Fruit fly (Drosophila melanogaster) whole organism, embryonic: ENCODE data around the gene Galphai.

ENCODE experiments used
- Ada2b ChIP-seq: fragments of 200-800 bp; sonication (Bioruptor generic); IDR thresholded peaks from 2 replicates; pipeline ENCODE4 v1.3.6; 2022; ENCODE audit warnings: missing biosample characterization, missing genetic modification characterization
- CG12391 ChIP-seq: fragments of 200-800 bp; sonication (Bioruptor generic); optimal IDR thresholded peaks from 3 replicates; lab custom pipeline; 2018; ENCODE audit warnings: missing biosample characterization, mild to moderate bottlenecking, missing genetic modification characterization, moderate library complexity
- CG12659 ChIP-seq: fragments of 200-800 bp; sonication (Bioruptor generic); optimal IDR thresholded peaks from 3 replicates; lab custom pipeline; 2017; ENCODE audit warnings: mild to moderate bottlenecking, missing biosample characterization, missing genetic modification reagents, missing genetic modification characterization
- CG13287 ChIP-seq: fragments of 200-800 bp; sonication (Bioruptor generic); IDR thresholded peaks from 2 replicates; pipeline ENCODE4 v1.3.6; 2022; ENCODE audit warnings: missing biosample characterization, missing genetic modification characterization; ENCODE audit not compliant: partially characterized antibody
- CG13624 ChIP-seq: fragments of 200-800 bp; sonication (Bioruptor generic); optimal IDR thresholded peaks from 2 replicates; lab custom pipeline; 2016; ENCODE audit warnings: missing biosample characterization, missing genetic modification characterization
- CG13894 ChIP-seq: fragments of 200-800 bp; sonication (Bioruptor generic); optimal IDR thresholded peaks from 3 replicates; lab custom pipeline; 2018; ENCODE audit warnings: missing biosample characterization, mild to moderate bottlenecking, missing genetic modification characterization, moderate library complexity
- CG14710 ChIP-seq: fragments of 200-800 bp; sonication (Bioruptor generic); optimal IDR thresholded peaks from 3 replicates; lab custom pipeline; 2019; ENCODE audit warnings: missing biosample characterization, mild to moderate bottlenecking, missing genetic modification characterization, moderate library complexity
- CG14965 ChIP-seq: fragments of 200-800 bp; sonication (Bioruptor generic); optimal IDR thresholded peaks from 2 replicates; lab custom pipeline; 2016; ENCODE audit warnings: missing biosample characterization, missing genetic modification characterization, borderline replicate concordance
- CG1529 ChIP-seq: fragments of 200-800 bp; sonication (Bioruptor generic); optimal IDR thresholded peaks from 3 replicates; lab custom pipeline; 2018; ENCODE audit warnings: missing biosample characterization, missing genetic modification characterization
- CG16813 ChIP-seq: fragments of 200-800 bp; sonication (Bioruptor generic); IDR thresholded peaks from 3 replicates; pipeline ENCODE4 v1.3.6; 2022; ENCODE audit warnings: missing biosample characterization, missing genetic modification characterization; ENCODE audit not compliant: partially characterized antibody
- CG17359 ChIP-seq: fragments of 200-800 bp; sonication (Bioruptor generic); optimal IDR thresholded peaks from 3 replicates; lab custom pipeline; 2018; ENCODE audit warnings: missing biosample characterization, mild to moderate bottlenecking, missing genetic modification characterization, moderate library complexity
- CG18599 ChIP-seq: fragments of 200-800 bp; sonication (Bioruptor generic); optimal IDR thresholded peaks from 3 replicates; lab custom pipeline; 2017; ENCODE audit warnings: missing biosample characterization, missing genetic modification characterization, mild to moderate bottlenecking, moderate library complexity, missing genetic modification reagents
- CG2116 ChIP-seq: fragments of 200-800 bp; sonication (Bioruptor generic); optimal IDR thresholded peaks from 3 replicates; lab custom pipeline; 2018; ENCODE audit warnings: missing biosample characterization, mild to moderate bottlenecking, missing genetic modification characterization
- CG2712 ChIP-seq: fragments of 200-800 bp; optimal IDR thresholded peaks from 3 replicates; lab custom pipeline; 2019; ENCODE audit warnings: missing biosample characterization, mild to moderate bottlenecking, missing genetic modification characterization, moderate library complexity
- CG31441 ChIP-seq: fragments of 200-800 bp; sonication (Bioruptor generic); IDR thresholded peaks from 2 replicates; pipeline ENCODE4 v1.3.6; 2022; ENCODE audit warnings: missing biosample characterization, missing genetic modification characterization
- CG32767 ChIP-seq: fragments of 200-800 bp; sonication (Bioruptor generic); IDR thresholded peaks from 2 replicates; pipeline ENCODE4 v1.3.6; 2022; ENCODE audit warnings: missing biosample characterization, missing genetic modification characterization
- CG34224 ChIP-seq: fragments of 200-800 bp; sonication (Bioruptor generic); IDR thresholded peaks from 3 replicates; pipeline ENCODE4 v1.3.6; 2022; ENCODE audit warnings: missing biosample characterization, missing genetic modification characterization; ENCODE audit not compliant: partially characterized antibody
- CG34376 ChIP-seq: fragments of 200-800 bp; sonication (Bioruptor generic); optimal IDR thresholded peaks from 2 replicates; lab custom pipeline; 2018; ENCODE audit warnings: missing biosample characterization, mild to moderate bottlenecking, missing genetic modification characterization
- CG43689 ChIP-seq: fragments of 200-800 bp; sonication (Bioruptor generic); IDR thresholded peaks from 2 replicates; pipeline ENCODE4 v1.3.6; 2022; ENCODE audit warnings: missing biosample characterization, missing genetic modification characterization
- CG4617 ChIP-seq: fragments of 200-800 bp; sonication (Bioruptor generic); optimal IDR thresholded peaks from 3 replicates; lab custom pipeline; 2016; ENCODE audit warnings: missing biosample characterization, missing genetic modification characterization, borderline replicate concordance
- CG5953 ChIP-seq: fragments of 200-800 bp; sonication (Bioruptor generic); IDR thresholded peaks from 2 replicates; pipeline ENCODE4 v1.3.6; 2022; ENCODE audit warnings: missing biosample characterization, missing genetic modification characterization
- CG6272 ChIP-seq: fragments of 200-800 bp; sonication (Bioruptor generic); IDR thresholded peaks from 2 replicates; pipeline ENCODE4 v1.3.6; 2022; ENCODE audit warnings: missing biosample characterization, missing genetic modification characterization
- CG9437 ChIP-seq: fragments of 200-800 bp; sonication (Bioruptor generic); optimal IDR thresholded peaks from 2 replicates; lab custom pipeline; 2018; ENCODE audit warnings: missing biosample characterization, mild to moderate bottlenecking, missing genetic modification characterization
- CG9727 ChIP-seq: fragments of 200-800 bp; sonication (Bioruptor generic); optimal IDR thresholded peaks from 3 replicates; lab custom pipeline; 2017; ENCODE audit warnings: missing biosample characterization, mild to moderate bottlenecking, missing genetic modification characterization
- Dp ChIP-seq: fragments of 200-800 bp; sonication (Bioruptor generic); optimal IDR thresholded peaks from 2 replicates; lab custom pipeline; 2018; ENCODE audit warnings: missing biosample characterization, mild to moderate bottlenecking, missing genetic modification characterization, moderate library complexity
- Elba2 ChIP-seq: fragments of 200-800 bp; sonication (Bioruptor generic); optimal IDR thresholded peaks from 3 replicates; lab custom pipeline; 2016; ENCODE audit warnings: missing biosample characterization, missing genetic modification characterization
- Fer1 ChIP-seq: fragments of 200-800 bp; sonication (Bioruptor generic); optimal IDR thresholded peaks from 2 replicates; lab custom pipeline; 2017; ENCODE audit warnings: missing biosample characterization, mild to moderate bottlenecking, missing genetic modification characterization
- Fer2 ChIP-seq: fragments of 200-800 bp; sonication (Bioruptor generic); optimal IDR thresholded peaks from 2 replicates; lab custom pipeline; 2018; ENCODE audit warnings: missing biosample characterization, mild to moderate bottlenecking, missing genetic modification characterization, moderate library complexity
- Hr51 ChIP-seq, 2 experiments: fragments of 200-800 bp; sonication (Bioruptor generic); optimal IDR thresholded peaks; 2 replicates in 1 of 2; 3 replicates in 1 of 2; lab custom pipeline; 2016 to 2018; ENCODE audit warnings: missing biosample characterization in 2 of 2, missing genetic modification characterization in 2 of 2, mild to moderate bottlenecking in 1 of 2, moderate library complexity in 1 of 2
- MBD-R2 ChIP-seq: fragments of 200-800 bp; sonication (Bioruptor generic); IDR thresholded peaks from 2 replicates; pipeline ENCODE4 v1.3.6; 2022; ENCODE audit warnings: missing biosample characterization, missing genetic modification characterization
- Nf-YC ChIP-seq: fragments of 200-800 bp; optimal IDR thresholded peaks from 3 replicates; lab custom pipeline; 2019; ENCODE audit warnings: missing biosample characterization, mild to moderate bottlenecking, missing genetic modification characterization, moderate library complexity
- Xbp1 ChIP-seq: fragments of 200-800 bp; sonication (Bioruptor generic); optimal IDR thresholded peaks from 3 replicates; lab custom pipeline; 2016; ENCODE audit warnings: missing biosample characterization, mild to moderate bottlenecking, missing genetic modification characterization
- YL-1 ChIP-seq: fragments of 200-800 bp; sonication (Bioruptor generic); optimal IDR thresholded peaks from 3 replicates; lab custom pipeline; 2017; ENCODE audit warnings: missing biosample characterization, mild to moderate bottlenecking, missing genetic modification characterization
- cas ChIP-seq: fragments of 200-800 bp; sonication (Bioruptor generic); IDR thresholded peaks from 2 replicates; pipeline ENCODE4 v1.3.6; 2022; ENCODE audit warnings: missing biosample characterization, missing genetic modification characterization
- chm ChIP-seq: fragments of 200-800 bp; sonication (Bioruptor generic); IDR thresholded peaks from 2 replicates; pipeline ENCODE4 v1.3.6; 2022; ENCODE audit warnings: missing biosample characterization, missing genetic modification characterization
- chn ChIP-seq: fragments of 200-800 bp; sonication (Bioruptor generic); optimal IDR thresholded peaks from 2 replicates; lab custom pipeline; 2016; ENCODE audit warnings: missing biosample characterization, missing genetic modification characterization
- corto ChIP-seq: fragments of 200-800 bp; sonication (Bioruptor generic); optimal IDR thresholded peaks from 2 replicates; lab custom pipeline; 2016; ENCODE audit warnings: missing biosample characterization, mild to moderate bottlenecking, missing genetic modification characterization, moderate library complexity
- exex ChIP-seq: fragments of 200-800 bp; sonication (Bioruptor generic); optimal IDR thresholded peaks from 4 replicates; lab custom pipeline; 2018; ENCODE audit warnings: missing biosample characterization, mild to moderate bottlenecking, missing genetic modification characterization, moderate library complexity
- fd96Cb ChIP-seq: fragments of 200-800 bp; sonication (Bioruptor generic); optimal IDR thresholded peaks from 2 replicates; lab custom pipeline; 2018; ENCODE audit warnings: missing biosample characterization, mild to moderate bottlenecking, missing genetic modification characterization, moderate library complexity
- grn ChIP-seq: fragments of 200-800 bp; sonication (Bioruptor generic); optimal IDR thresholded peaks from 3 replicates; lab custom pipeline; 2017; ENCODE audit warnings: missing biosample characterization, missing genetic modification characterization
- mam ChIP-seq: fragments of 200-800 bp; sonication (Bioruptor generic); optimal IDR thresholded peaks from 3 replicates; lab custom pipeline; 2016; ENCODE audit warnings: missing biosample characterization, missing genetic modification characterization
- nau ChIP-seq: fragments of 200-800 bp; sonication (Bioruptor generic); optimal IDR thresholded peaks from 3 replicates; lab custom pipeline; 2017; ENCODE audit warnings: missing biosample characterization, mild to moderate bottlenecking, missing genetic modification characterization, missing genetic modification reagents
- nmo ChIP-seq: fragments of 200-800 bp; sonication (Bioruptor generic); optimal IDR thresholded peaks from 2 replicates; lab custom pipeline; 2018; ENCODE audit warnings: missing biosample characterization, mild to moderate bottlenecking, missing genetic modification characterization, moderate library complexity
- pfk ChIP-seq: fragments of 200-800 bp; sonication (Bioruptor generic); optimal IDR thresholded peaks from 2 replicates; lab custom pipeline; 2018; ENCODE audit warnings: missing biosample characterization, mild to moderate bottlenecking, missing genetic modification characterization, moderate library complexity
- pita ChIP-seq: fragments of 200-800 bp; sonication (Bioruptor generic); optimal IDR thresholded peaks from 2 replicates; lab custom pipeline; 2017; ENCODE audit warnings: missing biosample characterization, mild to moderate bottlenecking, missing genetic modification characterization
- psq ChIP-seq: fragments of 200-800 bp; sonication (Bioruptor generic); optimal IDR thresholded peaks from 2 replicates; lab custom pipeline; 2017; ENCODE audit warnings: missing biosample characterization, missing genetic modification characterization
- sima ChIP-seq: fragments of 200-800 bp; sonication (Bioruptor generic); optimal IDR thresholded peaks from 2 replicates; lab custom pipeline; 2016; ENCODE audit warnings: missing biosample characterization, missing genetic modification characterization
- sna ChIP-seq: fragments of 200-800 bp; sonication (Bioruptor generic); IDR thresholded peaks from 2 replicates; pipeline ENCODE4 v1.3.6; 2022; ENCODE audit warnings: missing biosample characterization, missing genetic modification characterization; ENCODE audit not compliant: partially characterized antibody
- trem ChIP-seq: fragments of 200-800 bp; optimal IDR thresholded peaks from 3 replicates; lab custom pipeline; 2019; ENCODE audit warnings: missing biosample characterization, mild to moderate bottlenecking, missing genetic modification characterization, moderate library complexity

The Galphai gene

dm6 chr3L:6961992-6962570 lies 17.8 kb downstream of the Galphai start (continued):
- peak; percentile 71 for TF ChIP-seq exex
- peak; percentile 16 for TF ChIP-seq corto
- peak; percentile 53 for TF ChIP-seq CG34376 (GFP tag; lab: Kevin White, UChicago)
- TF ChIP-seq CG32767, result no peak
- no peak for TF ChIP-seq CG1529 (GFP tag; lab: Kevin White, UChicago)
- no peak for TF ChIP-seq CG6272 (GFP tag; lab: Robert Waterston, UW)
- TF ChIP-seq Fer2 (tag; lab: Kevin White, UChicago), result no peak
- no peak for TF ChIP-seq CG43689 (GFP tag; lab: Robert Waterston, UW)
- TF ChIP-seq fd96Cb (tag; lab: Kevin White, UChicago), result no peak
- no peak for TF ChIP-seq Ada2b
- TF ChIP-seq CG9437 (GFP tag; lab: Kevin White, UChicago), result no peak
- TF ChIP-seq grn, result peak; percentile 50
- no peak for TF ChIP-seq chn (GFP tag; lab: Kevin White, UChicago)
- no peak for TF ChIP-seq Nf-YC (tag; lab: Kevin White, UChicago)
- no peak for TF ChIP-seq pita (GFP tag; lab: Kevin White, UChicago)
- TF ChIP-seq CG13624 (GFP tag; lab: Kevin White, UChicago), result no peak
- TF ChIP-seq CG16813 (GFP tag; lab: Robert Waterston, UW), result no peak
- no peak for TF ChIP-seq CG2712 (tag; lab: Kevin White, UChicago)
- no peak for TF ChIP-seq nau
- no peak for TF ChIP-seq CG14710 (tag; lab: Kevin White, UChicago)
- no peak for TF ChIP-seq CG12659 (GFP tag; lab: Kevin White, UChicago)
- TF ChIP-seq CG18599, result no peak
- no peak for TF ChIP-seq chm (GFP tag; lab: Robert Waterston, UW)
- no peak for TF ChIP-seq CG9727 (GFP tag; lab: Kevin White, UChicago)
- TF ChIP-seq CG5953 (GFP tag; lab: Robert Waterston, UW), result no peak
- TF ChIP-seq Fer1, result no peak
- TF ChIP-seq CG13894 (tag; lab: Kevin White, UChicago), result no peak
- TF ChIP-seq sima (GFP tag; lab: Kevin White, UChicago), result no peak
- no peak for TF ChIP-seq psq

dm6 chr3L:6957753-6958420 lies 22.0 kb downstream of the Galphai start, which contains the start of the genes Uqcc1 and Surf1:
TSS of gene Uqcc1 (minus strand) at chr3L:6958108.
TSS of gene Surf1 (plus strand) at chr3L:6958346.
- peak; percentile 98 for TF ChIP-seq trem
- no peak for TF ChIP-seq cas (GFP tag; lab: Robert Waterston, UW)
- no peak for TF ChIP-seq Hr51 (GFP tag; optimal IDR thresholded peaks at IDR 0.05; lab: Kevin White, UChicago)
- TF ChIP-seq Elba2 (GFP tag; lab: Kevin White, UChicago), result peak; percentile 42
- TF ChIP-seq CG12391 (tag; lab: Kevin White, UChicago), result peak; percentile 3
- TF ChIP-seq mam (GFP tag; lab: Kevin White, UChicago), result no peak
- TF ChIP-seq CG4617 (GFP tag; lab: Kevin White, UChicago), result peak; percentile 27
- peak; percentile 19 for TF ChIP-seq CG2116 (GFP tag; lab: Kevin White, UChicago)
- TF ChIP-seq CG17359, result peak; percentile 56
- no peak for TF ChIP-seq Xbp1 (GFP tag; lab: Kevin White, UChicago)
- TF ChIP-seq CG14710 (tag; lab: Kevin White, UChicago), result peak; percentile 53
- TF ChIP-seq Dp (GFP tag; lab: Kevin White, UChicago), result peak; percentile 3
- 0 out of 2 replicates have a peak, but pooled peaks have one; percentile 21 for TF ChIP-seq CG31441
- TF ChIP-seq CG13287 (GFP tag; lab: Robert Waterston, UW), result peak; percentile 18; the same call in 1 of the 2 replicates
- TF ChIP-seq pfk, result no peak
- TF ChIP-seq CG34224 (GFP tag; lab: Robert Waterston, UW), result 0 out of 3 replicates have a peak, but pooled peaks have one; percentile 19
- TF ChIP-seq YL-1 (GFP tag; lab: Kevin White, UChicago), result peak; percentile 45
- no peak for TF ChIP-seq CG14965 (GFP tag; lab: Kevin White, UChicago)
- no peak for TF ChIP-seq sna (GFP tag; lab: Robert Waterston, UW)
- peak; percentile 1 for TF ChIP-seq nmo
- TF ChIP-seq MBD-R2 (GFP tag; lab: Robert Waterston, UW), result peak; percentile 52; the same call in 1 of the 2 replicates
